Fruit fly (Drosophila melanogaster) whole organism: ENCODE measurements around the gene CG3222.
A peak's percentile ranks its signal among the peaks of the same experiment; 100 is the strongest.

ENCODE experiments used
- CG8478 ChIP-seq: fragments of >200 bp; optimal IDR thresholded peaks from 2 replicates; lab custom pipeline; 2018; ENCODE audit warnings: inconsistent platforms
- Dll ChIP-seq: fragments of >200 bp; optimal IDR thresholded peaks from 2 replicates; lab custom pipeline; 2017
- EcR ChIP-seq, 2 experiments: fragments of >200 bp; optimal IDR thresholded peaks; 2 replicates each; lab custom pipeline; 2017; ENCODE audit warnings: missing biosample characterization in 2 of 2, missing genetic modification characterization in 2 of 2, missing genetic modification reagents in 2 of 2
- pan ChIP-seq: fragments of >200 bp; optimal IDR thresholded peaks from 2 replicates; lab custom pipeline; 2017
- psq ChIP-seq: fragments of >200 bp; optimal IDR thresholded peaks from 2 replicates; lab custom pipeline; 2017
- usp ChIP-seq: fragments of >200 bp; optimal IDR thresholded peaks from 2 replicates; lab custom pipeline; 2017; ENCODE audit warnings: missing biosample characterization, missing genetic modification characterization, mixed read lengths

The CG3222 gene

dm6 chr3L:9598688-9599087, at the start of gene CG3222:
Gene CG3222, plus strand, starts transcription at chr3L:9598988.
- TF ChIP-seq CG8478 (lab: Kevin White, UChicago) = no peak
- no peak for TF ChIP-seq usp (GFP tag; lab: Kevin White, UChicago)
- no peak for TF ChIP-seq EcR (GFP tag; optimal IDR thresholded peaks at IDR 0.05; lab: Kevin White, UChicago)
- no peak for TF ChIP-seq pan (lab: Kevin White, UChicago)
- no peak for TF ChIP-seq Dll (lab: Kevin White, UChicago)
- TF ChIP-seq psq (lab: Kevin White, UChicago) = no peak

DNA sequence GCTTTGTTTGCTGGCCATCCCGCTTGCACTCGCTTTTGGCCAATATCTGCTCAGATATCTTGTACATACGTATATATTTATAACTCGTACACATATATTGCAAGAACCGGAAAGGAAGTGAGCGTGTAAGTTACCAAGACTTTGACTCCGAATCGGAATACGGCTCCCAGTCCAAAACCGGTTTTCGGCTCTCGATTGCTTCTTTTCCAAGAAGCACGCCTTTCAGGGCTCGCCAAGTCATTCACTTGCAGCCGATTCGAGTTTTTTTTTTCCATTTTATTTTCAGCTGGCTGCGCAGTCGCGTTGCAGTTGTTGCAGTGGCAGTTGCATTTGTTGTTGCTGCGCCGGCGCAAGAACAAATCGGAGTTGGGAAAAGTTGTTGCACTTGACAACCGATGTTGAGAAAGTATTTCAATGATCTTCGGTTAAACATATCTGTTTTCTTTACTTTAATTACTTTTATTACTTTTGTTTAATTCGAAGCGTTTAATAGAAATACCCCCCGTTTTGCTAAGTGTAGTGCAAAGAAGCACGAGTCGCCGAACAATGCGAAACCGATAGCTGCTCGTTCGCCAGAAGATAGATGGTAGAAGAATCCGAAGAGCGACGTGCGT, 49.0 kb upstream of the CG3222 start:
- TF ChIP-seq CG8478 (lab: Kevin White, UChicago) (no peak), EcR (GFP tag; optimal IDR thresholded peaks at IDR 0.05; lab: Kevin White, UChicago) (peak in 1 of 2 experiments; percentile 52)

DNA sequence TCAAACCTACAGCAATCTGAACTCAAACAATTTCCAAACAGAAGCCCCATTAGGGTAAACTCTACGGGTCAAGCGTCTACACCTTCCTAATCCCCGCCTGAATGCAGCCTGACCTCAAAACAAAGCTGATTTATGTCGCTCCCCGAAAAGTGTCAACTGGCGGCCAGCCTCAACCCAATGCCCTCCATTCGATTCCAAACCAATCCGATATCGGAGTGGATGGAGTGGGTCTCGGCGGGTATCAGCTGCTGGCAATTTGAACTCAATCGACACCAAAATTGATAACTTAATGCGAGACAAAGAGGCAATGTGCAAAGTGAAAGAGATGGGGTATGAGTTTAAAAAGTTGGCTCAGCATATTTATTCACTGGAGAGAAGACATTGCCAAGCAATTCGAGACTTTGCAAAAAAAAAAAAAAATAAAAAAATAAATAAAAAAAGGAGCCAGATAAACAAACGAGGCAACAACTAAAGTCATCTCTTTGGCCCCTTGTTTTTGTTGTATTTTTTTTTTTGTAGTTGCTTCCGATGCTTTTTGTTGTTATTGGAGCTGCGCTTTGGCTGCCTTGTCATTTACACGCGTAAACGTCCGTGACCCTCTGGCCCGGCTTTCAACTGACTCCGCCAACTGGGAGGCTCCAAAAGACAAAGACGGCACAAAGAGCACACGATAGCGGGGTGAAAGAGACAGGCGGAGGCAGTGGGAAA, 47.8 kb upstream of the CG3222 start:
- TF ChIP-seq CG8478 (lab: Kevin White, UChicago) (no peak), Dll (lab: Kevin White, UChicago) (no peak), EcR (GFP tag; optimal IDR thresholded peaks at IDR 0.05; lab: Kevin White, UChicago) (no peak), psq (lab: Kevin White, UChicago) (no peak)

DNA sequence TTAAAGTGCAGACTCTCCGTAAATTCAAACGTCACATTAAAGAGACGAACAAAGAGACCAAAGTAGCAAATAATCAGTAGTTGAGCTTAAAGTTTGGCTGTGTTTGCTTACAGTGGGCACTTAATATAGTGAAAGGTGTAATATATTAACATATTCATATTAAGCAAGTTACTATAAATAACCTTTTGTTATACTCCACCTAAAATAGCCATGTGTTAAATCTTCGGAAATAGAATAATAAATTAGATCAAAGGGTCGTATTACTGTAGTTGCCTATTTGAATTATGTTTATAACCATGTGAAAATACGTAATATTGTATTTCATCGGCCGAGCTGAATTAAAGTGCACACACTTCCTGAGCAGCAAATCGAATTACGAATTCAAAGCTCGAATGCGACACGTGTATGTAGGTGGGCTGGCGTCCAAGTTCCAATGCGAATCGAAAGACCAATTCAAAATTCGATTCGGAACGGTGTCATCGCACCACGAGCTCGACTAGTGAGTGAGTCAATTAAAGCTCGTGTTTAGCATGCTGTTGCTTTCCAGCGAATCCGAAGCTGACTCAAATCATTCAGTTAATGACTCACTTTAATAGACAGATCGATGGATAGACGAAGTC, 46.5 kb upstream of the CG3222 start:
- TF ChIP-seq CG8478 (lab: Kevin White, UChicago) = no peak

DNA sequence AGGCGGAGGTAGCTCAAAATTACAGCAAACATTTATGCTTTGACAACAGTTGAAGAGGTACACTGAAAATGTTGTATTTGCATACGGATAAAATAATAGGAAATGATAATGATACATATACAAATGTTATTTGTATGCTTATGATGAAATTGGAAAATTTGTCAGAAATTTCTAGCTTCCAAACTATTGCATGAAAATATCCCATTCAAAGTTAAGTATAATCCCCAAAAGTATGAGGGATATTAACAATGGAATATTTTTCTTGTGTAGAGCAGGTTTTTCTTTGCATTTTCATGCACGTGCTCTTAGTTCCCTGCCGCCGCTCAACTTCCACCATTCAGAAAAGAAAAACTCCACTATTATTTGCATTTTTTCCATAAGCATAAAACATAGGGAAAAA, 43.8 kb upstream of the CG3222 start:
- no peak for TF ChIP-seq usp (GFP tag; lab: Kevin White, UChicago)
- TF ChIP-seq CG8478 (lab: Kevin White, UChicago) = no peak
- TF ChIP-seq EcR (GFP tag; optimal IDR thresholded peaks at IDR 0.05; lab: Kevin White, UChicago) = no peak
- no peak for TF ChIP-seq Dll (lab: Kevin White, UChicago)
- no peak for TF ChIP-seq psq (lab: Kevin White, UChicago)
- no peak for TF ChIP-seq pan (lab: Kevin White, UChicago)

DNA sequence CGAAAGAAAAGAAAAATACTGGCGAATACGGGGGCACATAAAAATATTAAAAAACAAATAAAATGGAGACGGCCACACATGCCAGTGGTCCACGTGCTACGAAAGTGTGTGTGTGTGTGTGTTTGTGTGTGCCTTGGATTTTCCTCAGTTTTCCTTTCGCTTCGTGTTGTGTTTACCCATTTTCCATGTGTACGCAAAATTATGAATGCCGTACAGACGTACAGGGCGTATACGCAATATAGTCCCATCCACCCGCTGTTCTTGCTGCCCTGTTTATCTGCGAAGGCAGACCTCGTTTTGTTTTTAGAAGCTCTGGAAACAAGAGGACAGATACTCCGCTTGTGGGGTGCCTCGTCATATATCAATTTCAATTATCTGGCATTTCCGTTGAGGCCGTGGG, 42.1 kb upstream of the CG3222 start:
- no peak for TF ChIP-seq usp (GFP tag; lab: Kevin White, UChicago)
- TF ChIP-seq EcR (GFP tag; optimal IDR thresholded peaks at IDR 0.05; lab: Kevin White, UChicago) = no peak
- TF ChIP-seq psq (lab: Kevin White, UChicago) = no peak
- TF ChIP-seq Dll (lab: Kevin White, UChicago) = no peak
- no peak for TF ChIP-seq pan (lab: Kevin White, UChicago)
- no peak for TF ChIP-seq CG8478 (lab: Kevin White, UChicago)

dm6 chr3L:9559040-9559439, 39.7 kb upstream of the CG3222 start:
- TF ChIP-seq pan (lab: Kevin White, UChicago) = no peak

DNA sequence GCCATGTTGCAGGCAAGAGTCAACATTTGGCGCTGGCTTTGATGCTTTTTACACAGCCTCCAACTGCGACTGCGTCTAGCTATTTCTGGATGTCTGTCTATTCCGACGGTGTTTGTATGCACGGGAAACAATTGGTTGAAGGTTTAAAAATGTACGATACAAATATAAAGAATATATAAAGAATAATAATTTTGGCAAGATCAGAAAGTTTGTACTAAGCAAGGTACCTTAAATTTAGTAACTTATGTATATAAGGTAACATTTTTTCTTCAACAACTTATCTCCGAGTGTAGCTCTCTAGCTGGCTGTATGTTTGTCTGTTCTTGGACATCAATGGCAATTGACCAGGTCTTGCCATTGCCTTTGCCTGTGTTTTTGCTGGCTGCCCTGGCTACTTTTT, 31.9 kb upstream of the CG3222 start:
- TF ChIP-seq EcR (GFP tag; optimal IDR thresholded peaks at IDR 0.05; lab: Kevin White, UChicago) (no peak), Dll (lab: Kevin White, UChicago) (no peak), psq (lab: Kevin White, UChicago) (no peak), pan (lab: Kevin White, UChicago) (no peak), CG8478 (lab: Kevin White, UChicago) (no peak), usp (GFP tag; lab: Kevin White, UChicago) (no peak)

dm6 chr3L:9567748-9568147, 31.0 kb upstream of the CG3222 start:
- TF ChIP-seq usp (GFP tag; lab: Kevin White, UChicago) (no peak), psq (lab: Kevin White, UChicago) (no peak), CG8478 (lab: Kevin White, UChicago) (no peak), pan (lab: Kevin White, UChicago) (no peak), Dll (lab: Kevin White, UChicago) (no peak), EcR (GFP tag; optimal IDR thresholded peaks at IDR 0.05; lab: Kevin White, UChicago) (no peak)

- TF ChIP-seq usp (GFP tag; lab: Kevin White, UChicago) (no peak), pan (lab: Kevin White, UChicago) (no peak), Dll (lab: Kevin White, UChicago) (no peak), CG8478 (lab: Kevin White, UChicago) (no peak), psq (lab: Kevin White, UChicago) (no peak), EcR (GFP tag; optimal IDR thresholded peaks at IDR 0.05; lab: Kevin White, UChicago) (no peak)
Measured at dm6 chr3L:9569194-9569593, 29.6 kb upstream of the CG3222 start.

dm6 chr3L:9569849-9570248, 28.9 kb upstream of the CG3222 start:
- TF ChIP-seq CG8478 (lab: Kevin White, UChicago) (no peak), usp (GFP tag; lab: Kevin White, UChicago) (no peak), Dll (lab: Kevin White, UChicago) (no peak), pan (lab: Kevin White, UChicago) (no peak), psq (lab: Kevin White, UChicago) (no peak), EcR (GFP tag; optimal IDR thresholded peaks at IDR 0.05; lab: Kevin White, UChicago) (no peak)

DNA sequence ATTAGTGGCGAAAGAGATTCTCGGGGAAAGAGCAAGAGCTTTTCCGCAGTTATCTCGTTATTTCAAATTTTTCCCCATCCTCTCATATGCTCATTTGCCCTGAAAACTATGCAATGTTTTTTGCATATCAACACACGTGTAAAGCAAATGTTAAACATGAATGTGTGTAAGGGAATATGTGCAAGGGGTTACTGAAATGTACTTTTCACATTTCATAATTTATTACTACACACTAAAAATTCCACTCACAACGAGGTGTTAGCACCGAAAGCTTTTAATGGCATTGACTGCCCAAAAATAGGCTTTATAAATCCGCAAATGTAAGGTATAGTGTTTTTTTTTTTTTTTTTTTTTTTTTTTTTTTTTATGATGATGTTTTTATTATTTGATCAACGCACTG, 27.2 kb upstream of the CG3222 start:
- TF ChIP-seq usp (GFP tag; lab: Kevin White, UChicago) = no peak
- TF ChIP-seq psq (lab: Kevin White, UChicago) = no peak
- TF ChIP-seq Dll (lab: Kevin White, UChicago) = no peak
- TF ChIP-seq CG8478 (lab: Kevin White, UChicago) = no peak
- TF ChIP-seq pan (lab: Kevin White, UChicago) = no peak
- TF ChIP-seq EcR (GFP tag; optimal IDR thresholded peaks at IDR 0.05; lab: Kevin White, UChicago) = no peak
